Fruit fly (Drosophila melanogaster) whole organism, embryonic: Measurements from ENCODE around the gene Yp1.

ENCODE experiments used
- Bteb2 ChIP-seq: fragments of 200-800 bp; sonication (Bioruptor generic); optimal IDR thresholded peaks from 2 replicates; lab custom pipeline; 2016; ENCODE audit warnings: missing biosample characterization, missing genetic modification characterization
- CG14965 ChIP-seq: fragments of 200-800 bp; sonication (Bioruptor generic); optimal IDR thresholded peaks from 2 replicates; lab custom pipeline; 2016; ENCODE audit warnings: missing biosample characterization, missing genetic modification characterization, borderline replicate concordance
- CG34422 ChIP-seq: fragments of 200-800 bp; sonication (Bioruptor generic); IDR thresholded peaks from 3 replicates; pipeline ENCODE4 v1.3.6; 2022; ENCODE audit warnings: missing biosample characterization, missing genetic modification characterization
- Meics ChIP-seq: fragments of 200-800 bp; sonication (Bioruptor generic); optimal IDR thresholded peaks from 2 replicates; lab custom pipeline; 2017; ENCODE audit warnings: missing biosample characterization, mild to moderate bottlenecking, missing genetic modification characterization
- Mes4 ChIP-seq: fragments of 200-800 bp; sonication (Bioruptor generic); optimal IDR thresholded peaks from 2 replicates; lab custom pipeline; 2016; ENCODE audit warnings: missing biosample characterization, missing genetic modification characterization
- az2 ChIP-seq: fragments of 200-800 bp; sonication (Bioruptor generic); optimal IDR thresholded peaks from 3 replicates; lab custom pipeline; 2016; ENCODE audit warnings: missing biosample characterization, missing genetic modification characterization
- prd ChIP-seq, 3 experiments: fragments of >200 bp in 2 of 3; fragments of 200-800 bp in 1 of 3; sonication (Bioruptor generic) in 1 of 3; optimal IDR thresholded peaks in 2 of 3; IDR thresholded peaks in 1 of 3; 2 replicates in 2 of 3; 3 replicates in 1 of 3; pipeline versions ENCODE4 v1.3.6 to Lab custom; 2017 to 2022; ENCODE audit warnings: missing biosample characterization in 1 of 3, missing genetic modification characterization in 1 of 3
- rib ChIP-seq: fragments of 200-800 bp; sonication (Bioruptor generic); IDR thresholded peaks from 2 replicates; pipeline ENCODE4 v1.3.6; 2022; ENCODE audit warnings: missing biosample characterization, missing genetic modification characterization
- sens ChIP-seq: fragments of 200-800 bp; sonication (Bioruptor generic); peaks from one replicate; lab custom pipeline; 2016; ENCODE audit warnings: missing biosample characterization, missing genetic modification characterization
- tio ChIP-seq: fragments of 200-800 bp; sonication (Bioruptor generic); optimal IDR thresholded peaks from 2 replicates; lab custom pipeline; 2017; ENCODE audit warnings: missing biosample characterization, missing genetic modification characterization, inconsistent platforms

DNA sequence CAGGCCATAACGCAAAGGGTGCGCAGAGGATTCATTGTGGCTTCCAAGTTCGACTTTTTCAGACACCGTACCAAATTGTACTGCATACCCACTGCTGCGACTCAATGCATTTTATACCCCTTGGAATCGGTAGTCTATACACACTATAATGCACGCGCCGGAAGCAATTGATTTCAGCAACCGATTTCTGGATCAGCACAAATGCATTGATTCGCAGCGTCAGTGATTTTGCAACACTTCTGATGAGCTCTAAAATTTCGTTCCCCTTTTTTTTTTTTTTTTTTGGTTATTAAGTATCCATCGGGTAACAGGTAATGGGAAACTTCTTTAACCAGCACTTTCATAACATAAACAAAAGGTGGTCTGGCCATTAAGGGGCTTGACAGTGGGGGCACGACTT is 1.1 kb upstream of the Yp1 start, which contains the start of gene Yp2:
- TF ChIP-seq prd (optimal IDR thresholded peaks at IDR 0.05; lab: Kevin White, UChicago) = no peak
- TF ChIP-seq prd (GFP tag; IDR thresholded peaks at IDR 0.05; lab: Robert Waterston, UW) = no peak
- no peak for TF ChIP-seq Mes4 (GFP tag; lab: Kevin White, UChicago)
- TF ChIP-seq Meics = no peak
- TF ChIP-seq CG14965 = no peak
- TF ChIP-seq CG34422 (GFP tag; lab: Robert Waterston, UW) = no peak
- no peak for TF ChIP-seq Bteb2
- no peak for TF ChIP-seq tio (GFP tag; lab: Kevin White, UChicago)
- no peak for TF ChIP-seq az2 (GFP tag; lab: Kevin White, UChicago)
- no peak for TF ChIP-seq sens (GFP tag; lab: Kevin White, UChicago)
- TF ChIP-seq rib (GFP tag; lab: Robert Waterston, UW) = no peak
